Worm (Caenorhabditis elegans) whole organism, L4 larva: ENCODE data around the gene C03B1.9.

Experiments used
- F10B5.3 ChIP-seq: sonication (generic microtip); optimal IDR thresholded peaks from 2 replicates; lab custom pipeline; 2016; ENCODE audit warnings: mild to moderate bottlenecking, missing genetic modification characterization, missing compliant biosample characterization
- F26F4.8 ChIP-seq: fragments of 200-800 bp; sonication (Bioruptor generic); conservative IDR thresholded peaks from 2 replicates; pipeline ENCODE4 v1.3.6; 2022; ENCODE audit warnings: missing genetic modification characterization, missing compliant biosample characterization
- F37D6.2 ChIP-seq: sonication (generic microtip); optimal IDR thresholded peaks from 2 replicates; lab custom pipeline; 2016; ENCODE audit warnings: mild to moderate bottlenecking, missing genetic modification characterization, missing compliant biosample characterization
- F44E2.7 ChIP-seq: fragments of 200-800 bp; sonication (Bioruptor generic); IDR thresholded peaks from 2 replicates; pipeline ENCODE4 v2.1.2; 2022; ENCODE audit warnings: missing genetic modification characterization, missing compliant biosample characterization
- Y105C5A.15 ChIP-seq: fragments of 200-800 bp; sonication (Bioruptor generic); IDR thresholded peaks from 2 replicates; pipeline ENCODE4 v1.3.6; 2022; ENCODE audit warnings: missing genetic modification characterization, missing compliant biosample characterization
- ZK546.5 ChIP-seq, 2 experiments: sonication (generic microtip); optimal IDR thresholded peaks; 2 replicates each; lab custom pipeline; 2017; ENCODE audit warnings: missing biosample characterization in 2 of 2, missing genetic modification characterization in 2 of 2
- attf-4 ChIP-seq: sonication (generic microtip); optimal IDR thresholded peaks from 3 replicates; lab custom pipeline; 2017; ENCODE audit warnings: missing biosample characterization, missing genetic modification characterization
- ceh-28 ChIP-seq: fragments of 150-350 bp; optimal IDR thresholded peaks from 2 replicates; lab custom pipeline; 2014; ENCODE audit warnings: missing biosample characterization, missing genetic modification reagents, missing genetic modification characterization
- ceh-62 ChIP-seq: sonication (generic microtip); optimal IDR thresholded peaks from 2 replicates; lab custom pipeline; 2017; ENCODE audit warnings: missing biosample characterization, missing genetic modification characterization
- ctbp-1 ChIP-seq: fragments of 200-800 bp; sonication (Bioruptor generic); IDR thresholded peaks from 2 replicates; pipeline ENCODE4 v1.3.6; 2022; ENCODE audit warnings: missing genetic modification reagents, missing genetic modification characterization, missing compliant biosample characterization
- daf-16 ChIP-seq, 3 experiments: sonication (generic microtip); optimal IDR thresholded peaks; 2 replicates each; lab custom pipeline; 2016 to 2017; ENCODE audit warnings: missing genetic modification characterization in 3 of 3, missing genetic modification reagents in 3 of 3, mild to moderate bottlenecking in 2 of 3, missing compliant biosample characterization in 2 of 3, missing biosample characterization in 1 of 3, moderate library complexity in 1 of 3
- dmd-6 ChIP-seq: fragments of 200-800 bp; sonication (Bioruptor generic); IDR thresholded peaks from 2 replicates; pipeline ENCODE4 v1.3.6; 2022; ENCODE audit warnings: missing genetic modification reagents, missing genetic modification characterization, missing compliant biosample characterization
- dmd-8 ChIP-seq: fragments of 200-800 bp; sonication (Bioruptor generic); IDR thresholded peaks from 2 replicates; pipeline ENCODE4 v1.3.6; 2022; ENCODE audit warnings: missing genetic modification characterization, missing compliant biosample characterization
- dmd-9 ChIP-seq: fragments of 200-800 bp; sonication (Bioruptor generic); IDR thresholded peaks from 2 replicates; pipeline ENCODE4 v1.3.6; 2022; ENCODE audit warnings: missing genetic modification reagents, missing genetic modification characterization, missing compliant biosample characterization
- dve-1 ChIP-seq: sonication (generic microtip); optimal IDR thresholded peaks from 2 replicates; lab custom pipeline; 2017; ENCODE audit warnings: antibody characterized with exemption, mild to moderate bottlenecking, missing genetic modification characterization, missing compliant biosample characterization; ENCODE audit not compliant: insufficient read depth
- egl-43 ChIP-seq: fragments of 200-800 bp; sonication (Bioruptor generic); IDR thresholded peaks from 2 replicates; pipeline ENCODE4 v1.3.6; 2022; ENCODE audit warnings: missing genetic modification reagents, missing genetic modification characterization, missing compliant biosample characterization
- hif-1 ChIP-seq, 2 experiments: sonication (generic microtip); optimal IDR thresholded peaks; 2 replicates each; lab custom pipeline; 2016 to 2017; ENCODE audit warnings: missing compliant biosample characterization in 2 of 2, missing genetic modification characterization in 2 of 2, missing genetic modification reagents in 2 of 2, missing genotype in 2 of 2, mild to moderate bottlenecking in 1 of 2
- jun-1 ChIP-seq: fragments of 150-350 bp; optimal IDR thresholded peaks from 2 replicates; lab custom pipeline; 2014; ENCODE audit warnings: missing biosample characterization, missing genetic modification reagents, missing genetic modification characterization
- lim-7 ChIP-seq: fragments of 200-800 bp; sonication (Bioruptor generic); IDR thresholded peaks from 2 replicates; pipeline ENCODE4 v1.3.6; 2022; ENCODE audit warnings: missing genetic modification characterization, missing compliant biosample characterization
- lin-1 ChIP-seq: fragments of 200-800 bp; sonication (Bioruptor generic); IDR thresholded peaks from 2 replicates; pipeline ENCODE4 v1.3.6; 2022; ENCODE audit warnings: missing genetic modification reagents, missing genetic modification characterization, missing compliant biosample characterization
- lin-29 ChIP-seq: fragments of 200-800 bp; sonication (Bioruptor generic); IDR thresholded peaks from 2 replicates; pipeline ENCODE4 v1.3.6; 2022; ENCODE audit warnings: missing genetic modification reagents, missing genetic modification characterization, missing compliant biosample characterization
- lin-38 ChIP-seq: fragments of 200-800 bp; sonication (Bioruptor generic); IDR thresholded peaks from 2 replicates; pipeline ENCODE4 v1.3.6; 2022; ENCODE audit warnings: missing genetic modification reagents, missing genetic modification characterization, missing compliant biosample characterization
- lir-3 ChIP-seq: sonication (generic microtip); optimal IDR thresholded peaks from 2 replicates; lab custom pipeline; 2016; ENCODE audit warnings: mild to moderate bottlenecking, missing genetic modification characterization, missing compliant biosample characterization
- madf-9 ChIP-seq: fragments of 200-800 bp; sonication (Bioruptor generic); conservative IDR thresholded peaks from 2 replicates; pipeline ENCODE4 v1.3.6; 2022; ENCODE audit warnings: missing genetic modification reagents, missing genetic modification characterization, missing compliant biosample characterization
- nhr-102 ChIP-seq: sonication (generic microtip); optimal IDR thresholded peaks from 2 replicates; lab custom pipeline; 2016; ENCODE audit warnings: mild to moderate bottlenecking, missing genetic modification characterization, moderate library complexity, missing compliant biosample characterization
- nhr-237 ChIP-seq: sonication (generic microtip); optimal IDR thresholded peaks from 2 replicates; lab custom pipeline; 2017; ENCODE audit warnings: missing biosample characterization, missing genetic modification characterization
- nhr-6 ChIP-seq: fragments of 150-350 bp; optimal IDR thresholded peaks from 2 replicates; lab custom pipeline; 2014; ENCODE audit warnings: missing biosample characterization, missing genetic modification characterization
- nhr-76 ChIP-seq: fragments of 150-350 bp; optimal IDR thresholded peaks from 2 replicates; lab custom pipeline; 2014; ENCODE audit warnings: missing biosample characterization, missing genetic modification characterization
- nhr-77 ChIP-seq: fragments of 150-350 bp; optimal IDR thresholded peaks from 2 replicates; lab custom pipeline; 2014; ENCODE audit warnings: missing biosample characterization, missing genetic modification characterization
- pha-4 ChIP-seq, 2 experiments: fragments of 150-350 bp in 1 of 2; fragments of 200-800 bp in 1 of 2; sonication (Bioruptor generic) in 1 of 2; IDR thresholded peaks in 1 of 2; optimal IDR thresholded peaks in 1 of 2; 2 replicates each; pipeline versions ENCODE4 v1.3.6 to Lab custom; 2014 to 2022; ENCODE audit warnings: missing genetic modification characterization in 2 of 2, missing genetic modification reagents in 2 of 2, missing biosample characterization in 1 of 2, missing compliant biosample characterization in 1 of 2
- php-3 ChIP-seq: fragments of 200-800 bp; sonication (Bioruptor generic); IDR thresholded peaks from 2 replicates; pipeline ENCODE4 v1.3.6; 2022; ENCODE audit warnings: missing genetic modification reagents, missing genetic modification characterization, missing compliant biosample characterization
- saeg-2 ChIP-seq: fragments of 200-800 bp; sonication (Bioruptor generic); IDR thresholded peaks from 2 replicates; pipeline ENCODE4 v1.3.6; 2022; ENCODE audit warnings: missing genetic modification reagents, missing genetic modification characterization, missing compliant biosample characterization
- sdz-12 ChIP-seq: fragments of 200-800 bp; sonication (Bioruptor generic); optimal IDR thresholded peaks from 2 replicates; lab custom pipeline; 2018; ENCODE audit warnings: mild to moderate bottlenecking, missing genetic modification characterization, missing compliant biosample characterization
- tra-1 ChIP-seq: fragments of 200-800 bp; sonication (Bioruptor generic); IDR thresholded peaks from 2 replicates; pipeline ENCODE4 v1.3.6; 2022; ENCODE audit warnings: missing genetic modification reagents, missing genetic modification characterization, missing compliant biosample characterization
- vab-7 ChIP-seq: fragments of 200-800 bp; sonication (Bioruptor generic); IDR thresholded peaks from 2 replicates; pipeline ENCODE4 v1.3.6; 2022; ENCODE audit warnings: missing genetic modification reagents, missing genetic modification characterization, missing compliant biosample characterization
- ztf-7 ChIP-seq: fragments of 150-350 bp; optimal IDR thresholded peaks from 2 replicates; lab custom pipeline; 2014; ENCODE audit warnings: missing biosample characterization, missing genetic modification characterization

The C03B1.9 gene

ce11 chrX:6371192-6372116 is 24.5 kb upstream of the C03B1.9 start (continued):
- TF ChIP-seq madf-9 (GFP tag; lab: Robert Waterston, UW) (peak; percentile 73), ceh-62 (no peak), dmd-8 (GFP tag; lab: Robert Waterston, UW) (peak; percentile 94), ctbp-1 (GFP tag; lab: Robert Waterston, UW) (peak; percentile 85), Y105C5A.15 (GFP tag; lab: Robert Waterston, UW) (peak; percentile 91), dmd-9 (GFP tag; lab: Robert Waterston, UW) (peak; percentile 67; the same call in 1 of the 2 replicates), dmd-6 (GFP tag; lab: Robert Waterston, UW) (peak; percentile 68), ztf-7 (tag; lab: Kevin White, UChicago) (peak; percentile 15), lin-29 (GFP tag; lab: Robert Waterston, UW) (peak; percentile 43; the same call in 1 of the 2 replicates), F37D6.2 (peak; percentile 40), vab-7 (GFP tag; lab: Robert Waterston, UW) (peak; percentile 90), egl-43 (no peak; the same call in none of the 2 replicates), attf-4 (tag; lab: Kevin White, UChicago) (no peak), pha-4 (GFP tag; IDR thresholded peaks at IDR 0.05; lab: Robert Waterston, UW) (peak; percentile 89), pha-4 (tag; optimal IDR thresholded peaks at IDR 0.05; lab: Kevin White, UChicago) (no peak)

- no peak for TF ChIP-seq ZK546.5 (tag; optimal IDR thresholded peaks at IDR 0.05; lab: Kevin White, UChicago)
- no peak for TF ChIP-seq daf-16 (GFP tag; optimal IDR thresholded peaks at IDR 0.05; lab: Kevin White, UChicago)
- no peak for TF ChIP-seq daf-16 (tag; optimal IDR thresholded peaks at IDR 0.05; lab: Kevin White, UChicago)
- no peak for TF ChIP-seq nhr-6 (tag; lab: Kevin White, UChicago)
- no peak for TF ChIP-seq lin-38 (GFP tag; lab: Robert Waterston, UW)
- TF ChIP-seq attf-4 (tag; lab: Kevin White, UChicago): no peak
- no peak for TF ChIP-seq F26F4.8 (GFP tag; lab: Robert Waterston, UW)
- no peak for TF ChIP-seq nhr-237 (tag; lab: Kevin White, UChicago)
- TF ChIP-seq saeg-2 (GFP tag; lab: Robert Waterston, UW): no peak
- TF ChIP-seq F10B5.3 (tag; lab: Kevin White, UChicago): no peak
- TF ChIP-seq nhr-76 (tag; lab: Kevin White, UChicago): no peak
- TF ChIP-seq ceh-62: no peak
- TF ChIP-seq vab-7 (GFP tag; lab: Robert Waterston, UW): no peak
- no peak for TF ChIP-seq hif-1 (tag; optimal IDR thresholded peaks at IDR 0.05; lab: Kevin White, UChicago)
- no peak for TF ChIP-seq jun-1 (tag; lab: Kevin White, UChicago)
- no peak for TF ChIP-seq sdz-12 (GFP tag; lab: Kevin White, UChicago)
- TF ChIP-seq lin-29 (GFP tag; lab: Robert Waterston, UW): no peak
- TF ChIP-seq dve-1 (tag; lab: Kevin White, UChicago): no peak
Observed at ce11 chrX:6369717-6370116, 22.8 kb upstream of the C03B1.9 start, which contains the start of gene C03B1.2. C03B1.2 (plus strand) TSS chrX:6370017.

DNA sequence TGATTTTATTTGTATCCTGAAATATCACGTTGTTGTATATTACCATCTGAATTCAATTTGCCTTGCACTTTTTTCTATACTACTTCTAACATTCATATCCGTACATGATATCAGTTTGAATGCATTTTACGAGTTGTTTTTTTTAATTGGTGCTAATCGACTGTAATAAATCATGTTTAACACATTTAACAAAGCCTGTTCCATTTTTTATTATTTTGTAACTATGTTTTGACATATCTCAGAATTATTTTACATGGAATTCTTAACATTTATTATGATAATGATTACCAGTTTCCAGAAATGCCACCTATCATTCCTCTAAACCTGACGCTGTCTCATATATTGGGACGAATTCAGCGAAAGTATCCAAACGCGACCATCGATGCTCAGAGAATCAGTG is 18.8 kb upstream of the C03B1.9 start, which contains the start of gene C03B1.3:
Gene C03B1.3, plus strand, starts transcription at position 301 of the 400 bp plus-strand sequence.
- TF ChIP-seq hif-1 (tag; optimal IDR thresholded peaks at IDR 0.05; lab: Kevin White, UChicago): no peak
- TF ChIP-seq ceh-28 (tag; lab: Kevin White, UChicago): no peak
- no peak for TF ChIP-seq php-3 (GFP tag; lab: Robert Waterston, UW)
- no peak for TF ChIP-seq nhr-77 (tag; lab: Kevin White, UChicago)
- no peak for TF ChIP-seq F44E2.7
- TF ChIP-seq lin-1 (GFP tag; lab: Robert Waterston, UW): no peak
- no peak for TF ChIP-seq jun-1 (tag; lab: Kevin White, UChicago)
- no peak for TF ChIP-seq lir-3 (tag; lab: Kevin White, UChicago)
- TF ChIP-seq nhr-102 (tag; lab: Kevin White, UChicago): no peak
- no peak for TF ChIP-seq lim-7 (GFP tag; lab: Robert Waterston, UW)
- no peak for TF ChIP-seq Y105C5A.15 (GFP tag; lab: Robert Waterston, UW)
- no peak for TF ChIP-seq tra-1
- TF ChIP-seq dmd-9 (GFP tag; lab: Robert Waterston, UW): no peak
